Worm (Caenorhabditis elegans): ENCODE results near the gene hrpf-2.

DNA sequence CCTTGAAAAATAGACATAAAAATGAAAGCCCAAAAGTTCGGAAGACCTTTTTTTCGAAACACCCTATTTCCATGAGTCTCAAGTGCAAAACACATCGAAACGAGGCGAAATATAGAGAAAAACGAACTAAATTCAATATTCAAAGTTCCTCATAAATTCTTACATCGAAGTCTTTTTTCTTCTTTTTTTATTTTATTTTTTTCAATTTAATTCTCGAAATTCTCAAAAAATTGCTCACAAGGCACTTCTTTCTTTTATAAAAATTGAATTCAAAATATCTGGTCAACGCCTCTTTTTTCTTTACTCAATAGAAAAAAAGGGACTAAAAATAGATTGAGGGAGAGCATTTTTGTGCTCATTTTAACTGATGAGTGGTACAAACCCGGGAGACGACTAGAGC, 18.9 kb upstream of the hrpf-2 start:
- TF ChIP-seq C38D4.7 (GFP tag; optimal IDR thresholded peaks at IDR 0.05) (no peak), ceh-19 (GFP tag; optimal IDR thresholded peaks at IDR 0.05) (no peak), hlh-8 (tag; optimal IDR thresholded peaks at IDR 0.05) (no peak), hlh-13 (GFP tag; optimal IDR thresholded peaks at IDR 0.05) (no peak), pqm-1 (tag; optimal IDR thresholded peaks at IDR 0.05) (no peak), pha-4 (tag; optimal IDR thresholded peaks at IDR 0.05) (no peak), hlh-30 (tag; optimal IDR thresholded peaks at IDR 0.05; ENCODE audit: insufficient read depth) (no peak), pax-1 (tag; optimal IDR thresholded peaks at IDR 0.05) (no peak), sox-4 (tag; optimal IDR thresholded peaks at IDR 0.05) (no peak), nhr-11 (tag; optimal IDR thresholded peaks at IDR 0.05) (no peak)
